Worm (Caenorhabditis elegans) whole organism, young adult: ENCODE measurements around the gene oac-38.

Source experiments
- F33H1.4 ChIP-seq: fragments of 200-800 bp; sonication (Bioruptor generic); IDR thresholded peaks from 2 replicates; pipeline ENCODE4 v1.3.6; 2022; ENCODE audit warnings: missing genetic modification reagents, missing genetic modification characterization, missing compliant biosample characterization
- akir-1 ChIP-seq: fragments of 200-800 bp; sonication (Bioruptor generic); optimal IDR thresholded peaks from 2 replicates; lab custom pipeline; 2018; ENCODE audit warnings: mild to moderate bottlenecking, missing genetic modification characterization, moderate library complexity, missing compliant biosample characterization
- ama-1 ChIP-seq, 3 experiments: fragments of 150-350 bp in 1 of 3; sonication (generic microtip) in 2 of 3; optimal IDR thresholded peaks; 2 replicates each; lab custom pipeline; 2014 to 2018; ENCODE audit warnings: missing biosample characterization in 2 of 3, missing genetic modification characterization in 2 of 3, missing genetic modification reagents in 2 of 3
- efl-1 ChIP-seq: fragments of 150-350 bp; optimal IDR thresholded peaks from 2 replicates; lab custom pipeline; 2014; ENCODE audit warnings: missing biosample characterization, missing genetic modification reagents, missing genetic modification characterization
- lag-1 ChIP-seq: fragments of 200-800 bp; sonication (Bioruptor generic); IDR thresholded peaks from 2 replicates; pipeline ENCODE4 v1.3.6; 2022; ENCODE audit warnings: missing genetic modification reagents, missing genetic modification characterization, missing compliant biosample characterization
- lin-26 ChIP-seq: fragments of 200-800 bp; sonication (Bioruptor generic); IDR thresholded peaks from 2 replicates; pipeline ENCODE4 v1.3.6; 2022; ENCODE audit warnings: missing genetic modification reagents, missing genetic modification characterization, missing compliant biosample characterization
- madf-3 ChIP-seq: fragments of 200-800 bp; sonication (Bioruptor generic); IDR thresholded peaks from 2 replicates; pipeline ENCODE4 v1.3.6; 2022; ENCODE audit warnings: missing genetic modification reagents, missing genetic modification characterization, missing compliant biosample characterization
- madf-8 ChIP-seq: fragments of 200-800 bp; sonication (Bioruptor generic); conservative IDR thresholded peaks from 2 replicates; pipeline ENCODE4 v1.3.6; 2022; ENCODE audit warnings: missing genetic modification reagents, missing genetic modification characterization, missing compliant biosample characterization
- mxl-1 ChIP-seq: sonication (generic microtip); optimal IDR thresholded peaks from 2 replicates; lab custom pipeline; 2016; ENCODE audit warnings: missing genetic modification characterization, missing compliant biosample characterization
- pha-4 ChIP-seq: fragments of 150-350 bp; sonication (generic microtip); optimal IDR thresholded peaks from 2 replicates; lab custom pipeline; 2014; ENCODE audit warnings: missing biosample characterization, missing genetic modification reagents, missing genetic modification characterization
- sptf-2 ChIP-seq: fragments of 200-800 bp; sonication (Bioruptor generic); optimal IDR thresholded peaks from 2 replicates; lab custom pipeline; 2018; ENCODE audit warnings: mild to moderate bottlenecking, missing genetic modification characterization, missing compliant biosample characterization

DNA sequence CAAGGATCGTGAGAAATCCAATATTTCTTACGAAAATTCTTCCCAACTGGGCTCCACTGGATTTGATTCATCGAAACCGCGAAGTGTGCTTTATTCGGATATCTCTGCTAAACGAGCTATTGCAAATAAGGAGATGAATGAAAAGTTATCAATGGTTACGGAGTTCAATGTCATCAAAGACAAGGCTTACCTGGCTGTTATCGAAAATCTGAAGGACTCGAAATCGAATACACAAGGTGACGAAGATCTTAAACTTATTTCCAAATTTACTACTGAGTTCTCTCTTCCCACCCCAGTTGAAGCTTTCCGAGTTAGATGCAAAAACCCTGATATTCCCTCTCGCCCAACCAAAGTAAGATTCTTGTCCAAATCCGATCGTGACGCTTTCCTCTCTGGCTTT, 33.1 kb upstream of the oac-38 start:
- TF ChIP-seq lin-26 (GFP tag; lab: Robert Waterston, UW) (no peak), sptf-2 (GFP tag; lab: Kevin White, UChicago) (no peak), efl-1 (GFP tag; lab: Kevin White, UChicago) (no peak), F33H1.4 (no peak), lag-1 (no peak), akir-1 (no peak), pha-4 (tag; lab: Kevin White, UChicago) (no peak), mxl-1 (tag; lab: Kevin White, UChicago) (no peak), ama-1 (optimal IDR thresholded peaks at IDR 0.05; lab: Kevin White, UChicago) (no peak), ama-1 (GFP tag; optimal IDR thresholded peaks at IDR 0.05; lab: Kevin White, UChicago) (no peak), madf-3 (no peak), madf-8 (GFP tag; lab: Robert Waterston, UW) (no peak)
